Worm (Caenorhabditis elegans) whole organism, midembryonic: ENCODE measurements around the gene tag-278.

Experiments
- T22C8.4 ChIP-seq: fragments of 200-800 bp; sonication (Bioruptor generic); IDR thresholded peaks from 2 replicates; pipeline ENCODE4 v1.3.6; 2022; ENCODE audit warnings: missing genetic modification characterization, missing compliant biosample characterization
- cog-1 ChIP-seq: sonication (generic microtip); optimal IDR thresholded peaks from 2 replicates; lab custom pipeline; 2016; ENCODE audit warnings: missing genetic modification characterization, missing compliant biosample characterization
- flt-1 ChIP-seq: fragments of 200-800 bp; sonication (Bioruptor generic); IDR thresholded peaks from 2 replicates; pipeline ENCODE4 v1.3.6; 2022; ENCODE audit warnings: missing genetic modification characterization, missing compliant biosample characterization
- klf-2 ChIP-seq: fragments of 200-800 bp; sonication (Bioruptor generic); conservative IDR thresholded peaks from 2 replicates; pipeline ENCODE4 v1.3.6; 2022; ENCODE audit warnings: missing genetic modification reagents, missing genetic modification characterization, missing compliant biosample characterization
- med-1 ChIP-seq: sonication (generic microtip); optimal IDR thresholded peaks from 2 replicates; lab custom pipeline; 2017; ENCODE audit warnings: missing genetic modification characterization, mild to moderate bottlenecking, missing compliant biosample characterization, antibody characterized with exemption, missing genetic modification reagents; ENCODE audit not compliant: insufficient read depth
- ref-1 ChIP-seq: fragments of 200-800 bp; sonication (Bioruptor generic); conservative IDR thresholded peaks from 2 replicates; pipeline ENCODE4 v1.3.6; 2022; ENCODE audit warnings: missing genetic modification reagents, missing genetic modification characterization, missing compliant biosample characterization
- tab-1 ChIP-seq: fragments of 200-800 bp; sonication (Bioruptor generic); IDR thresholded peaks from 2 replicates; pipeline ENCODE4 v1.3.6; 2022; ENCODE audit warnings: missing genetic modification characterization, missing compliant biosample characterization
- ztf-23 ChIP-seq: fragments of 200-800 bp; sonication (Bioruptor generic); IDR thresholded peaks from 2 replicates; pipeline ENCODE4 v1.3.6; 2022; ENCODE audit warnings: missing genetic modification reagents, missing genetic modification characterization, missing compliant biosample characterization
- ztf-29 ChIP-seq: fragments of 200-800 bp; sonication (Bioruptor generic); IDR thresholded peaks from 2 replicates; pipeline ENCODE4 v1.3.6; 2022; ENCODE audit warnings: missing genetic modification reagents, missing genetic modification characterization, missing compliant biosample characterization

The tag-278 gene

ce11 chrX:3689155-3689719 is at the start of gene tag-278:
Gene tag-278, minus strand, starts transcription at chrX:3689205.
- TF ChIP-seq ztf-23 (GFP tag; lab: Robert Waterston, UW) (no peak), T22C8.4 (GFP tag; lab: Robert Waterston, UW) (no peak), ztf-29 (GFP tag; lab: Robert Waterston, UW) (no peak), flt-1 (GFP tag; lab: Robert Waterston, UW) (no peak), klf-2 (GFP tag; lab: Robert Waterston, UW) (no peak), tab-1 (GFP tag; lab: Robert Waterston, UW) (no peak), med-1 (GFP tag; lab: Kevin White, UChicago) (no peak), cog-1 (tag; lab: Kevin White, UChicago) (no peak)

ce11 chrX:3738617-3739016 is 49.6 kb upstream of the tag-278 start:
- TF ChIP-seq ztf-23 (GFP tag; lab: Robert Waterston, UW) (no peak), klf-2 (GFP tag; lab: Robert Waterston, UW) (no peak), flt-1 (GFP tag; lab: Robert Waterston, UW) (no peak), ztf-29 (GFP tag; lab: Robert Waterston, UW) (no peak), tab-1 (GFP tag; lab: Robert Waterston, UW) (no peak), cog-1 (tag; lab: Kevin White, UChicago) (no peak), ref-1 (GFP tag; lab: Robert Waterston, UW) (no peak), med-1 (GFP tag; lab: Kevin White, UChicago) (no peak), T22C8.4 (GFP tag; lab: Robert Waterston, UW) (no peak)

DNA sequence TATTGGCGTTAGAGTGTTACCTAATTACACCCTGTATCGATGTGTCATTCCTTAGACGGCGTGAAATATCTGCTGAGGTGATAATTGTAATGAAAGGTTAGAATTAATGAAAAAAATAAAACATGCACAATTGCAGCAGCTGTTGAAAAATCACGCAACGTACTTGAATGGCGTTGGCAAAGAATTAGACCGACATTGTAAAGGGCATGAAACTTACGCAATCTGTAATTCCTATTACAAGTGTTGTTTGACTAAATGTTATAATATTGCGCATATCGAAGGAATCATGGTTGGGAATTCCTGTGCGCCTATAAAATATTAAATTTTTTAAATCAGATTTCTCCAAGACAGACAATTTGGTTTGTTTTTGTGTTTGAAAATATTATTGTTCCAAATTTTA is 44.7 kb upstream of the tag-278 start, which contains the start of gene tag-18:
tag-18 (minus strand) TSS at position 305 of the 400 bp plus-strand sequence.
- TF ChIP-seq med-1 (GFP tag; lab: Kevin White, UChicago) (no peak), T22C8.4 (GFP tag; lab: Robert Waterston, UW) (no peak), cog-1 (tag; lab: Kevin White, UChicago) (no peak), ztf-23 (GFP tag; lab: Robert Waterston, UW) (no peak), klf-2 (GFP tag; lab: Robert Waterston, UW) (no peak)

DNA sequence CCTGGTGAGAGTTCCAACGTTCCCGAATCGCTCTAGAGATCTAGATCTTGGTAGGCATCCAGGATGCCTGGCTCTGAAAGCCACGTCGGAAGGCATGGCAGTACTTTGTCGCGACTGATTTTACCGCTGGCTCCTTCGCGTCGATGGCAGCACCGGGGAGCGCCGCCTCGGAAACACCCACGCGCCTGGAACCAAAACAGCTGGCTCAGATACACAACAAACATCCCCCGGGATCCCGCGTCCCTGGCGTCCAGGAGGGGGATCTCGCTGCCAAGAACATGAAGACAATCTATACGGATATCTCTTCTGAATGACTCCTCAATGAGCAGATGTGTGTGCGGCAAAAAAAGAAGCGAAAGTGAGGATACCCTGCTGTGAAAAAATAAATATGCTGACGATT is 44.3 kb upstream of the tag-278 start:
- TF ChIP-seq ztf-23 (GFP tag; lab: Robert Waterston, UW) (no peak), ztf-29 (GFP tag; lab: Robert Waterston, UW) (no peak), flt-1 (GFP tag; lab: Robert Waterston, UW) (no peak), klf-2 (GFP tag; lab: Robert Waterston, UW) (no peak), ref-1 (GFP tag; lab: Robert Waterston, UW) (no peak)

DNA sequence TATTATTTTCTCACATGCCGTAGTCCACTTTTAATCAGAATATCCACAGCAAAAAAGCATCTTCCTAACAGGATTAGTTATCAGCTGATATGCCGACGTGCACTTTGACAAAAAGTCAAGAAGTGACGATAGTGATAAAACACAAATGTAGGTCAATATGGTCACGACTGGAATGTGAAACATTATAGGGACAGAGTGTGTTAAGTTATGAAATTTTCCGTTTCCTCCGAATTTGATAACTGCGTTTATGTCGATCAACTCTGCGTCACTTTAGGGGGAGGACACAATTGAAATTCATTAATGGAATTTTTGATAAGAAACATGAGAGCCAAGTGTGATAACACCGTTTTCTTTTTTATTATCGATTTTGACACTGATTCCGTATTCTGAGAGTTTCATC is 40.0 kb upstream of the tag-278 start, which contains the start of gene aex-4:
aex-4 (plus strand) TSS at position 312 of the 400 bp plus-strand sequence.
- no peak for TF ChIP-seq flt-1 (GFP tag; lab: Robert Waterston, UW)
- no peak for TF ChIP-seq tab-1 (GFP tag; lab: Robert Waterston, UW)
- TF ChIP-seq ztf-23 (GFP tag; lab: Robert Waterston, UW), result no peak
- TF ChIP-seq ref-1 (GFP tag; lab: Robert Waterston, UW), result no peak

DNA sequence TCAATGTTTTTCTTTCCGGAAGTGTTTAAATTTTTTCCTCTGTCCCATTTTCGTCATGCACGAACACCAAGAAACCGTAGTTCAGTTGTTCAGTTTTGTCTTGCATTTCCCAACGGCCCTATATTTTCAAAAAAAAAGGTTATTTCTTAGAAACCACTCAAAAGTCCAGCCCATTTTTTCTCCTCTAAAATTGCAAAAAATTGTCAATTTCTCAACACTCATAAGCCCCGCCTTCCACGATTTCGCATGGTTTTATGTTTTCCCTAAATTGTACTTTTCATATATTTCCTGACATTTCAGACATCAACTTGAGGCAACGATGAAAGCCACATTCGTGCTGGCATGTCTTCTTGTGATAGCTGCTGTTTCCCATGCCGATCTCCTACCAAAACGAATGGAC is 38.3 kb upstream of the tag-278 start, which contains the start of gene nlp-1:
nlp-1 (plus strand) TSS at position 301 of the 400 bp plus-strand sequence.
- TF ChIP-seq tab-1 (GFP tag; lab: Robert Waterston, UW) (no peak), klf-2 (GFP tag; lab: Robert Waterston, UW) (no peak), ztf-29 (GFP tag; lab: Robert Waterston, UW) (no peak), ztf-23 (GFP tag; lab: Robert Waterston, UW) (no peak), ref-1 (GFP tag; lab: Robert Waterston, UW) (no peak), T22C8.4 (GFP tag; lab: Robert Waterston, UW) (no peak)

DNA sequence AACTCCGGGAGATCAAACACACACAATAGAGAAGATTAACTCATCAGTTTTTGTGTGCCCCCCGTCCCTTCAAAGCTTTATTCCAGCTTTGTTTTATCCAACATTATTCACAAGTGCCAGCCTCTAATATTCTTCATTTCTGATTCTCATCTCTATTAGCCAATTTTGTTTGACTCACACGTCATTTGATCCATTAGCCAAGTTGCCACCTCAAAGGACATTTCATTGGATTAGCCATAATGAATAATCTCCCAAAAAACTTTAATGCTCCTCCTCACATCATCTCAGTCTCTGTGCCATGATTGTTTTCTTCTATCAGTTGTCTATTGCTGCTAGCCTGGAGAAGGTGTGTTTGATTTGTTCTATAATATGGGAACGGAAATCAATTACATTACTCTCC is 36.4 kb upstream of the tag-278 start:
- TF ChIP-seq ztf-29 (GFP tag; lab: Robert Waterston, UW) (no peak), med-1 (GFP tag; lab: Kevin White, UChicago) (no peak), klf-2 (GFP tag; lab: Robert Waterston, UW) (no peak), tab-1 (GFP tag; lab: Robert Waterston, UW) (no peak), ztf-23 (GFP tag; lab: Robert Waterston, UW) (no peak), cog-1 (tag; lab: Kevin White, UChicago) (no peak), T22C8.4 (GFP tag; lab: Robert Waterston, UW) (no peak), ref-1 (GFP tag; lab: Robert Waterston, UW) (no peak), flt-1 (GFP tag; lab: Robert Waterston, UW) (no peak)

DNA sequence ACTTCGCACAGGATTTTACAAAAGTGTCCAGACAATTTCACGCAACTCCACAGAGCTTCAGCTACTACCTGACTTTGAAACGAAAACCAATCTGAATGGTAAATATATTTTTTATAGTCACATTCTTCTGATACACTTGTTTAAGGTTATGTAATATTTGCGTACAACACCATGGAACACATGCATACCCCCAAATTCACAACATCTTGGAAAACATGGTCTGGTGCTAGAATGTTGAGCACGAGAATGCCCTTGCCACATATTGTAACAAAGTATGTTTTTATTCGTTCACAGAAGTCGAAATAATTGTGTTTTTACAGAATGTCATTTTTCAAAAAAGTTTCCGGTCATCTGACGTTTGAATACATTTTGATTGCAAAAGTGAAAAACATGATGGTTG is 26.8 kb upstream of the tag-278 start:
- no peak for TF ChIP-seq cog-1 (tag; lab: Kevin White, UChicago)
- TF ChIP-seq flt-1 (GFP tag; lab: Robert Waterston, UW), result no peak
- TF ChIP-seq klf-2 (GFP tag; lab: Robert Waterston, UW), result no peak
- no peak for TF ChIP-seq ref-1 (GFP tag; lab: Robert Waterston, UW)
- TF ChIP-seq med-1 (GFP tag; lab: Kevin White, UChicago), result no peak
- TF ChIP-seq ztf-23 (GFP tag; lab: Robert Waterston, UW), result no peak
- no peak for TF ChIP-seq ztf-29 (GFP tag; lab: Robert Waterston, UW)
- no peak for TF ChIP-seq T22C8.4 (GFP tag; lab: Robert Waterston, UW)
- TF ChIP-seq tab-1 (GFP tag; lab: Robert Waterston, UW), result no peak

DNA sequence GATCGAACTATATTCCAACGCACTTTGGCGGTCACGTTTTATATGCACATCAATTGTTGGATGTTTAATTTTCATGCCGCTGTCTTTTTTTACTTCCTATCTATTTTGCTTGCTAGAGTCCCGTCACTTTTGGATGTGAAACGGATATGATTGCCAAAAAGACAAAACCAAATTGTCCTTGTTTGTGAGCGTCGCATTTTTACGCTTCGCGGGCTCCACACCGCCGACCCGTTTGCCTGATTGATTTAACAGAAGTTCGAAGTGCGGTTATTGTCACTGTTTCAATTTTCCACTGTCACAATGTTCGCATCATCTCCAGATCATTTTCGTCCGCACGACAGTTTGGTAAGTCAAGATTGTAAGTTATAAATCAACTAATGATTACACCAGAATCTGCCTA is 25.8 kb upstream of the tag-278 start, which contains the start of gene C01C4.2:
C01C4.2 (plus strand) TSS at position 301 of the 400 bp plus-strand sequence.
- TF ChIP-seq T22C8.4 (GFP tag; lab: Robert Waterston, UW) (no peak), ztf-29 (GFP tag; lab: Robert Waterston, UW) (no peak), flt-1 (GFP tag; lab: Robert Waterston, UW) (no peak), tab-1 (GFP tag; lab: Robert Waterston, UW) (no peak)
